Fruit fly (Drosophila melanogaster) whole organism, wandering third instar larva: ENCODE results near the gene Obp18a.

ENCODE experiments used
- Abd-B ChIP-seq: fragments of >200 bp; optimal IDR thresholded peaks from 2 replicates; lab custom pipeline; 2017; ENCODE audit warnings: missing biosample characterization, missing genetic modification characterization
- CG32264 ChIP-seq: fragments of 200-800 bp; sonication (Bioruptor generic); optimal IDR thresholded peaks from 2 replicates; lab custom pipeline; 2016; ENCODE audit warnings: missing biosample characterization, missing genetic modification characterization
- CG9705 ChIP-seq: fragments of 200-800 bp; sonication (Bioruptor generic); optimal IDR thresholded peaks from 2 replicates; lab custom pipeline; 2018; ENCODE audit warnings: missing biosample characterization, mild to moderate bottlenecking, missing genetic modification characterization
- CrebA ChIP-seq: fragments of 200-800 bp; sonication (Bioruptor generic); optimal IDR thresholded peaks from 2 replicates; lab custom pipeline; 2016; ENCODE audit warnings: missing biosample characterization, mild to moderate bottlenecking, missing genetic modification characterization, borderline replicate concordance
- Dfd ChIP-seq: fragments of >200 bp; optimal IDR thresholded peaks from 2 replicates; lab custom pipeline; 2017; ENCODE audit warnings: missing biosample characterization, missing genetic modification characterization
- Dif ChIP-seq: fragments of 200-275, 200-300 bp; sonication (Bioruptor generic); optimal IDR thresholded peaks from 2 replicates; lab custom pipeline; 2018; ENCODE audit warnings: missing biosample characterization, missing genetic modification characterization; ENCODE audit not compliant: partially characterized antibody
- GATAd ChIP-seq: sonication (Bioruptor generic); optimal IDR thresholded peaks from 2 replicates; lab custom pipeline; 2016; ENCODE audit warnings: missing biosample characterization, missing genetic modification characterization
- HLH106 ChIP-seq: fragments of 200-800 bp; optimal IDR thresholded peaks from 3 replicates; lab custom pipeline; 2019; ENCODE audit warnings: missing biosample characterization, mild to moderate bottlenecking, missing genetic modification characterization, moderate library complexity
- Hnf4 ChIP-seq: fragments of 200-800 bp; sonication (Bioruptor generic); optimal IDR thresholded peaks from 2 replicates; lab custom pipeline; 2016; ENCODE audit warnings: missing biosample characterization, mild to moderate bottlenecking, missing genetic modification characterization
- Hr83 ChIP-seq: fragments of 200-300 bp; sonication (Bioruptor generic); optimal IDR thresholded peaks from 2 replicates; lab custom pipeline; 2016; ENCODE audit warnings: missing biosample characterization, mild to moderate bottlenecking, missing genetic modification characterization, moderate library complexity; ENCODE audit not compliant: poor library complexity, severe bottlenecking
- Jra ChIP-seq: sonication (Bioruptor generic); optimal IDR thresholded peaks from 2 replicates; lab custom pipeline; 2016; ENCODE audit warnings: missing biosample characterization, missing genetic modification characterization
- Mio ChIP-seq: sonication (Bioruptor generic); optimal IDR thresholded peaks from 2 replicates; lab custom pipeline; 2016; ENCODE audit warnings: missing biosample characterization, missing genetic modification characterization
- Myc ChIP-seq: fragments of >200 bp; optimal IDR thresholded peaks from 2 replicates; lab custom pipeline; 2017
- OdsH ChIP-seq: fragments of 200-800 bp; sonication (Bioruptor generic); optimal IDR thresholded peaks from 2 replicates; lab custom pipeline; 2016; ENCODE audit warnings: missing biosample characterization, mild to moderate bottlenecking, missing genetic modification characterization
- Rel ChIP-seq, 2 experiments: fragments of 200-800 bp; sonication (Bioruptor generic) in 1 of 2; optimal IDR thresholded peaks; 2 replicates in 1 of 2; 3 replicates in 1 of 2; lab custom pipeline; 2016 to 2019; ENCODE audit warnings: mild to moderate bottlenecking in 2 of 2, missing biosample characterization in 2 of 2, missing genetic modification characterization in 2 of 2, moderate library complexity in 1 of 2
- Vsx2 ChIP-seq: fragments of 200-300, 225-300 bp; sonication (Bioruptor generic); optimal IDR thresholded peaks from 2 replicates; lab custom pipeline; 2018; ENCODE audit warnings: missing biosample characterization, missing genetic modification characterization; ENCODE audit not compliant: partially characterized antibody
- br ChIP-seq: fragments of 200-800 bp; sonication (Bioruptor generic); optimal IDR thresholded peaks from 2 replicates; lab custom pipeline; 2016; ENCODE audit warnings: missing biosample characterization, missing genetic modification characterization
- dmrt93B ChIP-seq: fragments of 200-800 bp; sonication (Bioruptor generic); optimal IDR thresholded peaks from 2 replicates; lab custom pipeline; 2018; ENCODE audit warnings: missing biosample characterization, mild to moderate bottlenecking, missing genetic modification characterization
- dsf ChIP-seq: sonication (Bioruptor generic); optimal IDR thresholded peaks from 2 replicates; lab custom pipeline; 2016; ENCODE audit warnings: missing biosample characterization, missing genetic modification characterization, borderline replicate concordance
- ey ChIP-seq: fragments of 200-800 bp; sonication (Bioruptor generic); optimal IDR thresholded peaks from 2 replicates; lab custom pipeline; 2016; ENCODE audit warnings: missing biosample characterization, missing genetic modification characterization
- foxo ChIP-seq, 2 experiments: fragments of 200-800 bp; sonication (Bioruptor generic); optimal IDR thresholded peaks; 2 replicates in 1 of 2; 3 replicates in 1 of 2; lab custom pipeline; 2016 to 2017; ENCODE audit warnings: missing biosample characterization in 2 of 2, missing genetic modification characterization in 2 of 2
- h ChIP-seq: fragments of 200-800 bp; sonication (Bioruptor generic); optimal IDR thresholded peaks from 3 replicates; lab custom pipeline; 2016; ENCODE audit warnings: missing biosample characterization, mild to moderate bottlenecking, missing genetic modification characterization
- jim ChIP-seq: fragments of 175-275, 200-325 bp; sonication (Bioruptor generic); optimal IDR thresholded peaks from 2 replicates; lab custom pipeline; 2016; ENCODE audit warnings: missing biosample characterization, mild to moderate bottlenecking, missing genetic modification characterization
- lola ChIP-seq: fragments of >200 bp; optimal IDR thresholded peaks from 2 replicates; lab custom pipeline; 2017; ENCODE audit warnings: missing biosample characterization, missing genetic modification characterization
- psq ChIP-seq: fragments of 200-800 bp; sonication (Bioruptor generic); optimal IDR thresholded peaks from 3 replicates; lab custom pipeline; 2017; ENCODE audit warnings: missing biosample characterization, mild to moderate bottlenecking, missing genetic modification characterization, moderate library complexity
- rgr ChIP-seq: fragments of 200-800 bp; sonication (Bioruptor generic); optimal IDR thresholded peaks from 3 replicates; lab custom pipeline; 2016; ENCODE audit warnings: missing biosample characterization, mild to moderate bottlenecking, missing genetic modification characterization
- sage ChIP-seq: fragments of 200-800 bp; sonication (Bioruptor generic); optimal IDR thresholded peaks from 2 replicates; lab custom pipeline; 2016; ENCODE audit warnings: missing biosample characterization, mild to moderate bottlenecking, missing genetic modification characterization
- sv ChIP-seq: fragments of 200-800 bp; sonication (Bioruptor generic); optimal IDR thresholded peaks from 3 replicates; lab custom pipeline; 2016; ENCODE audit warnings: missing biosample characterization, missing genetic modification characterization
- tai ChIP-seq: sonication (Bioruptor generic); optimal IDR thresholded peaks from 2 replicates; lab custom pipeline; 2016; ENCODE audit warnings: missing biosample characterization, missing genetic modification characterization
- woc ChIP-seq: sonication (Bioruptor generic); optimal IDR thresholded peaks from 2 replicates; lab custom pipeline; 2016; ENCODE audit warnings: missing biosample characterization, mild to moderate bottlenecking, missing genetic modification characterization

Obp18a gene

dm6 chrX:19174850-19175571, 39.3 kb upstream of the Obp18a start, which contains the start of gene CG33939:
TSS of gene CG33939 (minus strand) at chrX:19174900.
- TF ChIP-seq tai (GFP tag; lab: Kevin White, UChicago) (no peak), foxo (GFP tag; optimal IDR thresholded peaks at IDR 0.05; lab: Kevin White, UChicago) (no peak), Rel (GFP tag; optimal IDR thresholded peaks at IDR 0.05; lab: Kevin White, UChicago) (no peak), Rel (tag; optimal IDR thresholded peaks at IDR 0.05; lab: Kevin White, UChicago) (peak; percentile 31), Myc (peak; percentile 77), psq (GFP tag; lab: Kevin White, UChicago) (no peak), CrebA (GFP tag; lab: Kevin White, UChicago) (no peak), CG9705 (GFP tag; lab: Kevin White, UChicago) (no peak), rgr (GFP tag; lab: Kevin White, UChicago) (no peak)

- TF ChIP-seq Jra (GFP tag; lab: Kevin White, UChicago) (no peak), Hnf4 (GFP tag; lab: Kevin White, UChicago) (no peak), HLH106 (tag; lab: Kevin White, UChicago) (no peak), Hr83 (GFP tag; lab: Kevin White, UChicago) (no peak), h (GFP tag; lab: Kevin White, UChicago) (no peak), foxo (GFP tag; optimal IDR thresholded peaks at IDR 0.05; lab: Kevin White, UChicago) (no peak), Abd-B (no peak)
Observed at dm6 chrX:19174092-19174491, 38.4 kb upstream of the Obp18a start.

dm6 chrX:19172955-19173354, 37.3 kb upstream of the Obp18a start:
- TF ChIP-seq ey (peak; percentile 9), dmrt93B (no peak), h (GFP tag; lab: Kevin White, UChicago) (no peak), OdsH (GFP tag; lab: Kevin White, UChicago) (no peak), Rel (GFP tag; optimal IDR thresholded peaks at IDR 0.05; lab: Kevin White, UChicago) (no peak), Rel (tag; optimal IDR thresholded peaks at IDR 0.05; lab: Kevin White, UChicago) (no peak), foxo (GFP tag; optimal IDR thresholded peaks at IDR 0.05; lab: Kevin White, UChicago) (peak in 1 of 2 experiments; percentile 4), sage (GFP tag; lab: Kevin White, UChicago) (no peak), sv (GFP tag; lab: Kevin White, UChicago) (no peak), br (GFP tag; lab: Kevin White, UChicago) (no peak), lola (GFP tag; lab: Kevin White, UChicago) (no peak), Dfd (no peak), Myc (no peak), CG9705 (GFP tag; lab: Kevin White, UChicago) (no peak), woc (GFP tag; lab: Kevin White, UChicago) (no peak), Mio (GFP tag; lab: Kevin White, UChicago) (no peak), tai (GFP tag; lab: Kevin White, UChicago) (no peak), Vsx2 (GFP tag; lab: Kevin White, UChicago) (no peak)
- TF ChIP-seq, all 38 proteins: peak for 2

- TF ChIP-seq Rel (GFP tag; optimal IDR thresholded peaks at IDR 0.05; lab: Kevin White, UChicago) (no peak), Rel (tag; optimal IDR thresholded peaks at IDR 0.05; lab: Kevin White, UChicago) (no peak), GATAd (no peak), CrebA (GFP tag; lab: Kevin White, UChicago) (no peak), dsf (GFP tag; lab: Kevin White, UChicago) (no peak), Dfd (no peak), Abd-B (no peak), Myc (no peak), Hnf4 (GFP tag; lab: Kevin White, UChicago) (no peak), jim (GFP tag; lab: Kevin White, UChicago) (no peak), tai (GFP tag; lab: Kevin White, UChicago) (no peak), h (GFP tag; lab: Kevin White, UChicago) (no peak), Dif (no peak), br (GFP tag; lab: Kevin White, UChicago) (no peak), psq (GFP tag; lab: Kevin White, UChicago) (no peak), CG32264 (GFP tag; lab: Kevin White, UChicago) (no peak), dmrt93B (no peak), HLH106 (tag; lab: Kevin White, UChicago) (no peak)
- TF ChIP-seq, all 38 proteins: peak for 0
Observed at dm6 chrX:19171926-19172325, 36.3 kb upstream of the Obp18a start.
